Fruit fly (Drosophila melanogaster) whole organism, prepupa: ENCODE measurements around the gene c11.1.

Experiments used
- Blimp-1 ChIP-seq: fragments of 200-800 bp; sonication (Bioruptor generic); optimal IDR thresholded peaks from 3 replicates; lab custom pipeline; 2017; ENCODE audit warnings: missing biosample characterization, missing genetic modification characterization, mild to moderate bottlenecking, moderate library complexity, missing genetic modification reagents
- CG10631 ChIP-seq: fragments of 200-800 bp; sonication (Bioruptor generic); optimal IDR thresholded peaks from 2 replicates; lab custom pipeline; 2016; ENCODE audit warnings: missing biosample characterization, missing genetic modification characterization
- CG10669 ChIP-seq: fragments of 200-800 bp; sonication (Bioruptor generic); optimal IDR thresholded peaks from 3 replicates; lab custom pipeline; 2018; ENCODE audit warnings: missing biosample characterization, mild to moderate bottlenecking, missing genetic modification characterization, moderate library complexity
- CG11294 ChIP-seq: fragments of 200-800 bp; sonication (Bioruptor generic); IDR thresholded peaks from 2 replicates; pipeline ENCODE4 v1.3.6; 2022; ENCODE audit warnings: missing biosample characterization, missing genetic modification characterization
- CG11902 ChIP-seq: fragments of 200-800 bp; sonication (Bioruptor generic); optimal IDR thresholded peaks from 3 replicates; lab custom pipeline; 2016; ENCODE audit warnings: missing biosample characterization, missing genetic modification characterization
- CG15336 ChIP-seq: fragments of 200-800 bp; sonication (Bioruptor generic); IDR thresholded peaks from 2 replicates; pipeline ENCODE4 v1.3.6; 2022; ENCODE audit warnings: missing biosample characterization, missing genetic modification characterization
- CG1621 ChIP-seq: fragments of 200-800 bp; sonication (Bioruptor generic); optimal IDR thresholded peaks from 3 replicates; lab custom pipeline; 2018; ENCODE audit warnings: missing biosample characterization, mild to moderate bottlenecking, missing genetic modification characterization
- CG16779 ChIP-seq: fragments of 200-800 bp; sonication (Bioruptor generic); optimal IDR thresholded peaks from 3 replicates; lab custom pipeline; 2017; ENCODE audit warnings: missing biosample characterization, mild to moderate bottlenecking, missing genetic modification characterization
- CG3032 ChIP-seq: fragments of 200-800 bp; optimal IDR thresholded peaks from 2 replicates; lab custom pipeline; 2019; ENCODE audit warnings: missing biosample characterization, mild to moderate bottlenecking, missing genetic modification characterization, moderate library complexity
- CG31627 ChIP-seq: fragments of 200-800 bp; sonication (Bioruptor generic); optimal IDR thresholded peaks from 3 replicates; lab custom pipeline; 2016; ENCODE audit warnings: missing biosample characterization, missing genetic modification characterization
- CG32006 ChIP-seq: fragments of 200-800 bp; sonication (Bioruptor generic); optimal IDR thresholded peaks from 3 replicates; lab custom pipeline; 2017; ENCODE audit warnings: missing biosample characterization, mild to moderate bottlenecking, missing genetic modification characterization
- CG34406 ChIP-seq: fragments of 200-800 bp; sonication (Bioruptor generic); optimal IDR thresholded peaks from 3 replicates; lab custom pipeline; 2016; ENCODE audit warnings: missing biosample characterization, missing genetic modification characterization
- CG3919 ChIP-seq: fragments of 200-800 bp; sonication (Bioruptor generic); optimal IDR thresholded peaks from 3 replicates; lab custom pipeline; 2016; ENCODE audit warnings: missing biosample characterization, missing genetic modification characterization
- CG6163 ChIP-seq: fragments of 200-800 bp; sonication (Bioruptor generic); IDR thresholded peaks from 3 replicates; pipeline ENCODE4 v1.3.6; 2022; ENCODE audit warnings: missing biosample characterization, missing genetic modification characterization
- CG6276 ChIP-seq: fragments of 200-800 bp; sonication (Bioruptor generic); optimal IDR thresholded peaks from 2 replicates; lab custom pipeline; 2017; ENCODE audit warnings: missing biosample characterization, mild to moderate bottlenecking, missing genetic modification characterization
- CG6792 ChIP-seq: fragments of 200-800 bp; sonication (Bioruptor generic); optimal IDR thresholded peaks from 3 replicates; lab custom pipeline; 2016; ENCODE audit warnings: missing biosample characterization, missing genetic modification characterization
- CG6808 ChIP-seq: fragments of 200-800 bp; sonication (Bioruptor generic); optimal IDR thresholded peaks from 3 replicates; lab custom pipeline; 2017; ENCODE audit warnings: missing biosample characterization, missing genetic modification characterization, mild to moderate bottlenecking, moderate library complexity, missing genetic modification reagents
- CG6854 ChIP-seq: fragments of 200-800 bp; sonication (Bioruptor generic); optimal IDR thresholded peaks from 2 replicates; lab custom pipeline; 2017; ENCODE audit warnings: missing biosample characterization, mild to moderate bottlenecking, missing genetic modification characterization
- CG7368 ChIP-seq: fragments of 200-800 bp; sonication (Bioruptor generic); optimal IDR thresholded peaks from 3 replicates; lab custom pipeline; 2016; ENCODE audit warnings: missing biosample characterization, missing genetic modification characterization
- CG8119 ChIP-seq: fragments of 200-800 bp; sonication (Bioruptor generic); IDR thresholded peaks from 3 replicates; pipeline ENCODE4 v1.3.6; 2022; ENCODE audit warnings: missing biosample characterization, missing genetic modification characterization
- CG8632 ChIP-seq: fragments of 200-800 bp; sonication (Bioruptor generic); optimal IDR thresholded peaks from 3 replicates; lab custom pipeline; 2016; ENCODE audit warnings: missing biosample characterization, missing genetic modification characterization
- CG9139 ChIP-seq: fragments of 200-800 bp; sonication (Bioruptor generic); optimal IDR thresholded peaks from 3 replicates; lab custom pipeline; 2017; ENCODE audit warnings: missing biosample characterization, mild to moderate bottlenecking, missing genetic modification characterization
- Eip75B ChIP-seq: fragments of 200-800 bp; sonication (Bioruptor generic); optimal IDR thresholded peaks from 3 replicates; lab custom pipeline; 2016; ENCODE audit warnings: missing biosample characterization, missing genetic modification characterization
- Eip78C ChIP-seq: fragments of 200-800 bp; sonication (Bioruptor generic); peaks from one replicate; lab custom pipeline; 2016; ENCODE audit warnings: missing biosample characterization, missing genetic modification characterization
- Eip93F ChIP-seq: fragments of 200-800 bp; sonication (Bioruptor generic); optimal IDR thresholded peaks from 2 replicates; lab custom pipeline; 2016; ENCODE audit warnings: missing biosample characterization, mild to moderate bottlenecking, missing genetic modification characterization
- Ets21C ChIP-seq: fragments of 200-800 bp; sonication (Bioruptor generic); optimal IDR thresholded peaks from 3 replicates; lab custom pipeline; 2016; ENCODE audit warnings: missing biosample characterization, missing genetic modification characterization
- Ets96B ChIP-seq: fragments of 200-800 bp; optimal IDR thresholded peaks from 2 replicates; lab custom pipeline; 2019; ENCODE audit warnings: missing biosample characterization, mild to moderate bottlenecking, missing genetic modification characterization, moderate library complexity
- Hr38 ChIP-seq: sonication (Bioruptor generic); optimal IDR thresholded peaks from 2 replicates; lab custom pipeline; 2016; ENCODE audit warnings: missing biosample characterization, missing genetic modification characterization
- Hr39 ChIP-seq: fragments of 200-800 bp; sonication (Bioruptor generic); optimal IDR thresholded peaks from 2 replicates; lab custom pipeline; 2016; ENCODE audit warnings: missing biosample characterization, missing genetic modification characterization
- Hr4 ChIP-seq: fragments of 200-800 bp; sonication (Bioruptor generic); optimal IDR thresholded peaks from 3 replicates; lab custom pipeline; 2016; ENCODE audit warnings: missing biosample characterization, missing genetic modification characterization
- Lpt ChIP-seq: fragments of 200-800 bp; sonication (Bioruptor generic); optimal IDR thresholded peaks from 3 replicates; lab custom pipeline; 2016; ENCODE audit warnings: missing biosample characterization, missing genetic modification characterization
- Met ChIP-seq: fragments of 200-800 bp; sonication (Bioruptor generic); optimal IDR thresholded peaks from 3 replicates; lab custom pipeline; 2016; ENCODE audit warnings: missing biosample characterization, missing genetic modification characterization
- OdsH ChIP-seq: fragments of 200-800 bp; sonication (Bioruptor generic); optimal IDR thresholded peaks from 3 replicates; lab custom pipeline; 2016; ENCODE audit warnings: missing biosample characterization, missing genetic modification characterization
- Sox14 ChIP-seq: fragments of 200-800 bp; sonication (Bioruptor generic); optimal IDR thresholded peaks from 3 replicates; lab custom pipeline; 2016; ENCODE audit warnings: missing biosample characterization, missing genetic modification characterization
- achi ChIP-seq: fragments of 200-800 bp; sonication (Bioruptor generic); optimal IDR thresholded peaks from 3 replicates; lab custom pipeline; 2016; ENCODE audit warnings: missing biosample characterization, missing genetic modification characterization
- acj6 ChIP-seq: fragments of 200-800 bp; sonication (Bioruptor generic); optimal IDR thresholded peaks from 3 replicates; lab custom pipeline; 2016; ENCODE audit warnings: missing biosample characterization, missing genetic modification characterization
- cyc ChIP-seq: fragments of 200-800 bp; sonication (Bioruptor generic); optimal IDR thresholded peaks from 3 replicates; lab custom pipeline; 2016; ENCODE audit warnings: missing biosample characterization, missing genetic modification characterization
- dac ChIP-seq: fragments of 200-800 bp; sonication (Bioruptor generic); optimal IDR thresholded peaks from 2 replicates; lab custom pipeline; 2017; ENCODE audit warnings: missing biosample characterization, mild to moderate bottlenecking, missing genetic modification characterization
- dsx ChIP-seq: fragments of 200-800 bp; optimal IDR thresholded peaks from 3 replicates; lab custom pipeline; 2019; ENCODE audit warnings: missing biosample characterization, mild to moderate bottlenecking, missing genetic modification characterization, moderate library complexity; ENCODE audit not compliant: poor library complexity, severe bottlenecking
- eg ChIP-seq: fragments of 200-800 bp; sonication (Bioruptor generic); IDR thresholded peaks from 3 replicates; pipeline ENCODE4 v1.3.6; 2022; ENCODE audit warnings: missing biosample characterization, missing genetic modification characterization
- esn ChIP-seq: fragments of 200-800 bp; sonication (Bioruptor generic); optimal IDR thresholded peaks from 2 replicates; lab custom pipeline; 2016; ENCODE audit warnings: missing biosample characterization, mild to moderate bottlenecking, missing genetic modification characterization, moderate library complexity
- fd59A ChIP-seq: fragments of 200-800 bp; sonication (Bioruptor generic); optimal IDR thresholded peaks from 2 replicates; lab custom pipeline; 2017; ENCODE audit warnings: missing biosample characterization, mild to moderate bottlenecking, missing genetic modification characterization, missing genetic modification reagents
- fd85E ChIP-seq: fragments of 200-800 bp; sonication (Bioruptor generic); optimal IDR thresholded peaks from 3 replicates; lab custom pipeline; 2016; ENCODE audit warnings: missing biosample characterization, missing genetic modification characterization
- fkh ChIP-seq: fragments of 200-800 bp; sonication (Bioruptor generic); optimal IDR thresholded peaks from 3 replicates; lab custom pipeline; 2017; ENCODE audit warnings: missing biosample characterization, mild to moderate bottlenecking, missing genetic modification characterization, moderate library complexity
- lz ChIP-seq: fragments of 200-800 bp; sonication (Bioruptor generic); optimal IDR thresholded peaks from 3 replicates; lab custom pipeline; 2016; ENCODE audit warnings: missing biosample characterization, missing genetic modification characterization
- pdm3 ChIP-seq: fragments of 200-800 bp; sonication (Bioruptor generic); optimal IDR thresholded peaks from 3 replicates; lab custom pipeline; 2016; ENCODE audit warnings: missing biosample characterization, missing genetic modification characterization
- salr ChIP-seq, 2 experiments: fragments of 200-800 bp; sonication (Bioruptor generic); optimal IDR thresholded peaks; 3 replicates each; lab custom pipeline; 2016 to 2018; ENCODE audit warnings: missing biosample characterization in 2 of 2, missing genetic modification characterization in 2 of 2, mild to moderate bottlenecking in 1 of 2
- spab ChIP-seq: fragments of 200-800 bp; sonication (Bioruptor generic); optimal IDR thresholded peaks from 2 replicates; lab custom pipeline; 2017; ENCODE audit warnings: missing biosample characterization, mild to moderate bottlenecking, missing genetic modification characterization, missing genetic modification reagents
- ss ChIP-seq, 2 experiments: fragments of 200-800 bp; sonication (Bioruptor generic); optimal IDR thresholded peaks; 2 replicates in 1 of 2; 3 replicates in 1 of 2; lab custom pipeline; 2017 to 2018; ENCODE audit warnings: mild to moderate bottlenecking in 2 of 2, missing biosample characterization in 2 of 2, missing genetic modification characterization in 2 of 2, moderate library complexity in 1 of 2
- svp ChIP-seq: fragments of 200-800 bp; sonication (Bioruptor generic); peaks from one replicate; lab custom pipeline; 2016; ENCODE audit warnings: missing biosample characterization, missing genetic modification characterization
- topi ChIP-seq: fragments of 200-800 bp; sonication (Bioruptor generic); optimal IDR thresholded peaks from 3 replicates; lab custom pipeline; 2016; ENCODE audit warnings: missing biosample characterization, missing genetic modification characterization
- vri ChIP-seq: fragments of 200-800 bp; sonication (Bioruptor generic); optimal IDR thresholded peaks from 3 replicates; lab custom pipeline; 2016; ENCODE audit warnings: missing biosample characterization, mild to moderate bottlenecking, missing genetic modification characterization

The c11.1 gene

dm6 chrX:9305735-9306134 lies 22.8 kb upstream of the c11.1 start:
- peak; percentile 81 for TF ChIP-seq dac
- TF ChIP-seq Blimp-1 (GFP tag; lab: Kevin White, UChicago): peak; percentile 48
- TF ChIP-seq dsx: peak; percentile 62
- TF ChIP-seq CG8119: peak; percentile 98
- TF ChIP-seq CG31627 (GFP tag; lab: Kevin White, UChicago): no peak
- peak; percentile 56 for TF ChIP-seq Sox14 (GFP tag; lab: Kevin White, UChicago)
- peak; percentile 7 for TF ChIP-seq acj6
- peak; percentile 82 for TF ChIP-seq CG7368
- peak; percentile 80; the same call in 1 of the 2 replicates for TF ChIP-seq CG11294 (GFP tag; lab: Robert Waterston, UW)
- TF ChIP-seq CG9139 (GFP tag; lab: Kevin White, UChicago): peak; percentile 90
- peak; percentile 74 for TF ChIP-seq CG1621
- TF ChIP-seq Eip75B: peak; percentile 65
- TF ChIP-seq CG10669 (GFP tag; lab: Kevin White, UChicago): peak; percentile 78
- TF ChIP-seq CG3919 (GFP tag; lab: Kevin White, UChicago): peak; percentile 77
- peak; percentile 63 for TF ChIP-seq topi (GFP tag; lab: Kevin White, UChicago)
- TF ChIP-seq salr (GFP tag; optimal IDR thresholded peaks at IDR 0.05; lab: Kevin White, UChicago): peak; percentile 36 to 80
- peak; percentile 82 for TF ChIP-seq CG8632 (GFP tag; lab: Kevin White, UChicago)
- TF ChIP-seq CG32006 (GFP tag; lab: Kevin White, UChicago): peak; percentile 74
- peak; percentile 90 to 92 for TF ChIP-seq ss (GFP tag; optimal IDR thresholded peaks at IDR 0.05; lab: Kevin White, UChicago)
- peak; percentile 73 for TF ChIP-seq vri (GFP tag; lab: Kevin White, UChicago)
- peak; percentile 98 for TF ChIP-seq CG6163 (GFP tag; lab: Robert Waterston, UW)
- TF ChIP-seq fd85E (GFP tag; lab: Kevin White, UChicago): peak; percentile 65
- no peak for TF ChIP-seq Hr39 (GFP tag; lab: Kevin White, UChicago)
- TF ChIP-seq CG15336 (GFP tag; lab: Robert Waterston, UW): peak; percentile 94
- peak; percentile 92 for TF ChIP-seq Lpt (GFP tag; lab: Kevin White, UChicago)
- TF ChIP-seq CG3032 (tag; lab: Kevin White, UChicago): peak; percentile 77
- TF ChIP-seq achi (GFP tag; lab: Kevin White, UChicago): peak; percentile 81
- TF ChIP-seq CG6854 (GFP tag; lab: Kevin White, UChicago): peak; percentile 94
- TF ChIP-seq spab: peak; percentile 79
- TF ChIP-seq fkh (GFP tag; lab: Kevin White, UChicago): no peak
- peak; percentile 15 for TF ChIP-seq Hr38 (GFP tag; lab: Kevin White, UChicago)
- TF ChIP-seq CG16779 (tag; lab: Kevin White, UChicago): peak; percentile 89
- TF ChIP-seq Hr4 (GFP tag; lab: Kevin White, UChicago): peak; percentile 64
- TF ChIP-seq svp: no peak
- peak; percentile 48 for TF ChIP-seq fd59A (GFP tag; lab: Kevin White, UChicago)
- TF ChIP-seq eg (GFP tag; lab: Robert Waterston, UW): peak; percentile 99
- TF ChIP-seq CG11902: no peak
- peak; percentile 95 for TF ChIP-seq CG6276
- TF ChIP-seq CG34406 (GFP tag; lab: Kevin White, UChicago): peak; percentile 80
- TF ChIP-seq CG10631 (GFP tag; lab: Kevin White, UChicago): peak; percentile 25
- peak; percentile 84 for TF ChIP-seq pdm3 (GFP tag; lab: Kevin White, UChicago)
- TF ChIP-seq Ets96B: peak; percentile 55
- TF ChIP-seq esn: peak; percentile 58
- peak; percentile 70 for TF ChIP-seq Met (GFP tag; lab: Kevin White, UChicago)
- TF ChIP-seq Eip78C (GFP tag; lab: Kevin White, UChicago): peak; percentile 71
- TF ChIP-seq CG6808 (GFP tag; lab: Kevin White, UChicago): peak; percentile 87
- no peak for TF ChIP-seq Ets21C (GFP tag; lab: Kevin White, UChicago)
- TF ChIP-seq Eip93F (GFP tag; lab: Kevin White, UChicago): peak; percentile 13
- peak; percentile 54 for TF ChIP-seq CG6792 (GFP tag; lab: Kevin White, UChicago)
- TF ChIP-seq OdsH (GFP tag; lab: Kevin White, UChicago): peak; percentile 59
- TF ChIP-seq cyc (GFP tag; lab: Kevin White, UChicago): no peak
- peak; percentile 62 for TF ChIP-seq lz (GFP tag; lab: Kevin White, UChicago)
